Worm (Caenorhabditis elegans) whole organism, young adult: ENCODE measurements around the gene fipr-9.

Experiments
- F22D6.2 ChIP-seq: sonication (generic microtip); optimal IDR thresholded peaks from 2 replicates; lab custom pipeline; 2016; ENCODE audit warnings: mild to moderate bottlenecking, missing genetic modification characterization, missing compliant biosample characterization
- T26A5.8 ChIP-seq: sonication (generic microtip); optimal IDR thresholded peaks from 2 replicates; lab custom pipeline; 2016; ENCODE audit warnings: missing genetic modification characterization, missing compliant biosample characterization
- sea-2 ChIP-seq: fragments of 200-800 bp; sonication (Bioruptor generic); IDR thresholded peaks from 2 replicates; pipeline ENCODE4 v1.3.6; 2022; ENCODE audit warnings: missing genetic modification characterization, missing compliant biosample characterization
- tlf-1 ChIP-seq: fragments of 200-800 bp; sonication (Bioruptor generic); optimal IDR thresholded peaks from 2 replicates; lab custom pipeline; 2018; ENCODE audit warnings: mild to moderate bottlenecking, missing genetic modification characterization, missing compliant biosample characterization
- unc-62 ChIP-seq: fragments of 150-350 bp; optimal IDR thresholded peaks from 2 replicates; lab custom pipeline; 2014; ENCODE audit warnings: missing biosample characterization, missing genetic modification reagents, missing genetic modification characterization
- zim-3 ChIP-seq: sonication (generic microtip); optimal IDR thresholded peaks from 2 replicates; lab custom pipeline; 2017; ENCODE audit warnings: mild to moderate bottlenecking, missing genetic modification characterization, moderate library complexity, missing compliant biosample characterization

fipr-9 gene

ce11 chrV:10270214-10270613 lies 48.8 kb downstream of the fipr-9 start, which contains the start of gene ric-4 (continued):
- TF ChIP-seq F22D6.2 (tag; lab: Kevin White, UChicago) (no peak), tlf-1 (GFP tag; lab: Kevin White, UChicago) (no peak), T26A5.8 (tag; lab: Kevin White, UChicago) (no peak), unc-62 (no peak), zim-3 (tag; lab: Kevin White, UChicago) (no peak), sea-2 (GFP tag; lab: Robert Waterston, UW) (no peak)
